Worm (Caenorhabditis elegans): ENCODE measurements around the gene cyp-13A4.

Gene cyp-13A4

ce11 chrII:9752278-9752677 is 45.3 kb downstream of the cyp-13A4 start:
- TF ChIP-seq lsy-2 (tag; optimal IDR thresholded peaks at IDR 0.05) (peak in 1 of 2 experiments; percentile 32), dmd-6 (GFP tag; IDR thresholded peaks at IDR 0.05) (peak; percentile 17; the same call in 1 of the 2 replicates), mxl-3 (GFP tag; optimal IDR thresholded peaks at IDR 0.05) (peak; percentile 44), nhr-28 (tag; optimal IDR thresholded peaks at IDR 0.05) (peak; percentile 26), hlh-11 (tag; optimal IDR thresholded peaks at IDR 0.05) (peak; percentile 43), jun-1 (tag; optimal IDR thresholded peaks at IDR 0.05) (no peak), nhr-11 (tag; optimal IDR thresholded peaks at IDR 0.05) (no peak), ceh-82 (tag; optimal IDR thresholded peaks at IDR 0.05) (no peak), zip-11 (GFP tag; IDR thresholded peaks at IDR 0.05) (no peak), hlh-30 (tag; optimal IDR thresholded peaks at IDR 0.05; ENCODE audit: insufficient read depth) (peak; percentile 66), ceh-20 (GFP tag; IDR thresholded peaks at IDR 0.05) (0 out of 2 replicates have a peak, but pooled peaks have one; percentile 13)

DNA sequence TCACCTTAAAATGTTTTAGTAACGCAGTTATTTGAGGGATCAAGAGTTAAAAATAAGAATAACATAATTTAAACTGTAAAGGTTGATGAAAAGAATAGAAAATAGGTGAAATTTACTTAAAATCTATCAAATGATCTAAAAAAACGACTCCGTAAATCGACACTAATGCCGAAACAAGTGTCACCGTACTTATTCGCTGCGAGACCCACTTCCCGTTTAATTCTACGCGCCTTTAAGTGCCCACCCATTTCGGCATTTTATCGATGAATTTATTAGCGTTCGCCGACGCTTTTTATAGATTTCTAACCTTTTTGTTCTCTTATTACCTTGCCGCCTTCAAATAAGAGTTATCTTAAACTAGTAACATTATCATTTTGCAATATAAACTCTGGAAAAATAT is 51.5 kb downstream of the cyp-13A4 start, which contains the start of the genes Y53C12B.1 and nos-3:
Gene Y53C12B.1, minus strand, starts transcription at position 10 of the 400 bp plus-strand sequence.
Gene nos-3, plus strand, starts transcription at position 248 of the 400 bp plus-strand sequence.
- TF ChIP-seq lin-39 (tag; optimal IDR thresholded peaks at IDR 0.05) (no peak), madf-5 (GFP tag; IDR thresholded peaks at IDR 0.05) (no peak), ztf-11 (tag; optimal IDR thresholded peaks at IDR 0.05) (no peak), cey-2 (tag; optimal IDR thresholded peaks at IDR 0.05; ENCODE audit: borderline replicate concordance, insufficient read depth) (no peak), lin-1 (GFP tag; IDR thresholded peaks at IDR 0.05) (no peak), nhr-42 (GFP tag; IDR thresholded peaks at IDR 0.05) (no peak), hmg-1.1 (GFP tag; IDR thresholded peaks at IDR 0.05) (peak; percentile 56), ceh-20 (GFP tag; IDR thresholded peaks at IDR 0.05) (0 out of 2 replicates have a peak, but pooled peaks have one; percentile 13), R02D3.7 (tag; optimal IDR thresholded peaks at IDR 0.05) (peak; percentile 88), ZK337.2 (GFP tag; IDR thresholded peaks at IDR 0.05) (no peak), ceh-32 (tag; optimal IDR thresholded peaks at IDR 0.05; ENCODE audit: poor library complexity) (no peak), lin-29 (GFP tag; IDR thresholded peaks at IDR 0.05) (no peak), spr-1 (tag; optimal IDR thresholded peaks at IDR 0.05) (no peak), rbr-2 (tag; optimal IDR thresholded peaks at IDR 0.05) (peak; percentile 45), ceh-82 (tag; optimal IDR thresholded peaks at IDR 0.05) (no peak), fkh-10 (GFP tag; optimal IDR thresholded peaks at IDR 0.05) (peak; percentile 24), aha-1 (tag) (no peak), ces-1 (GFP tag; optimal IDR thresholded peaks at IDR 0.05) (no peak), zag-1 (tag; optimal IDR thresholded peaks at IDR 0.05) (no peak), nhr-237 (tag; optimal IDR thresholded peaks at IDR 0.05) (no peak), zip-2 (tag; optimal IDR thresholded peaks at IDR 0.05) (no peak), mep-1 (tag; optimal IDR thresholded peaks at IDR 0.05) (peak; percentile 80), hlh-30 (tag; optimal IDR thresholded peaks at IDR 0.05; ENCODE audit: insufficient read depth) (peak; percentile 76), dmd-6 (GFP tag; IDR thresholded peaks at IDR 0.05) (peak; percentile 41), daf-16 (GFP tag; optimal IDR thresholded peaks at IDR 0.05) (no peak), daf-16 (tag; optimal IDR thresholded peaks at IDR 0.05) (peak; percentile 51), T20F7.1 (GFP tag; optimal IDR thresholded peaks at IDR 0.05) (peak; percentile 68), nhr-10 (tag; optimal IDR thresholded peaks at IDR 0.05) (no peak), ama-1 (optimal IDR thresholded peaks at IDR 0.05) (peak; percentile 54), dmd-9 (GFP tag; IDR thresholded peaks at IDR 0.05) (no peak), snpc-4 (tag; optimal IDR thresholded peaks at IDR 0.05) (no peak), nhr-6 (tag; optimal IDR thresholded peaks at IDR 0.05) (peak; percentile 68), hif-1 (tag; optimal IDR thresholded peaks at IDR 0.05) (peak in 1 of 2 experiments; percentile 45), lir-3 (tag; optimal IDR thresholded peaks at IDR 0.05) (no peak), daf-19 (GFP tag; conservative IDR thresholded peaks at IDR 0.05) (no peak), dmd-8 (GFP tag; IDR thresholded peaks at IDR 0.05) (no peak), mdt-29 (GFP tag; IDR thresholded peaks at IDR 0.05) (no peak), pha-4 (GFP tag; IDR thresholded peaks at IDR 0.05) (no peak), pha-4 (tag; optimal IDR thresholded peaks at IDR 0.05) (peak; percentile 79), tag-97 (GFP tag; IDR thresholded peaks at IDR 0.05) (no peak), nhr-41 (GFP tag; IDR thresholded peaks at IDR 0.05) (no peak), lim-7 (GFP tag; IDR thresholded peaks at IDR 0.05) (no peak), nhr-77 (tag; optimal IDR thresholded peaks at IDR 0.05) (peak; percentile 59), dpl-1 (GFP tag; optimal IDR thresholded peaks at IDR 0.05) (peak; percentile 80), nhr-11 (tag; optimal IDR thresholded peaks at IDR 0.05) (peak; percentile 88)
